Fruit fly (Drosophila melanogaster) whole organism, embryonic: ENCODE measurements around the gene CG44006.

ENCODE experiments used
- Atf-2 ChIP-seq: fragments of 200-800 bp; sonication (Bioruptor generic); optimal IDR thresholded peaks from 2 replicates; lab custom pipeline; 2016; ENCODE audit warnings: missing biosample characterization, missing genetic modification characterization
- B-H2 ChIP-seq: fragments of 200-800 bp; sonication (Bioruptor generic); optimal IDR thresholded peaks from 2 replicates; lab custom pipeline; 2018; ENCODE audit warnings: missing biosample characterization, mild to moderate bottlenecking, missing genetic modification characterization
- CG11696 ChIP-seq: fragments of 200-800 bp; sonication (Bioruptor generic); IDR thresholded peaks from 2 replicates; pipeline ENCODE4 v1.3.6; 2022; ENCODE audit warnings: missing biosample characterization, missing genetic modification characterization
- CG12155 ChIP-seq: fragments of 200-800 bp; sonication (Bioruptor generic); optimal IDR thresholded peaks from 3 replicates; lab custom pipeline; 2016; ENCODE audit warnings: missing biosample characterization, missing genetic modification characterization
- CG13296 ChIP-seq: fragments of 200-800 bp; sonication (Bioruptor generic); optimal IDR thresholded peaks from 3 replicates; lab custom pipeline; 2018; ENCODE audit warnings: missing biosample characterization, mild to moderate bottlenecking, missing genetic modification characterization
- CG15696 ChIP-seq: fragments of 200-800 bp; sonication (Bioruptor generic); optimal IDR thresholded peaks from 2 replicates; lab custom pipeline; 2019; ENCODE audit warnings: missing biosample characterization, mild to moderate bottlenecking, missing genetic modification characterization, moderate library complexity
- CG17186 ChIP-seq: fragments of 200-800 bp; sonication (Bioruptor generic); optimal IDR thresholded peaks from 3 replicates; lab custom pipeline; 2017; ENCODE audit warnings: missing biosample characterization, missing genetic modification reagents, missing genetic modification characterization
- CG17328 ChIP-seq: fragments of 200-800 bp; sonication (Bioruptor generic); IDR thresholded peaks from 2 replicates; pipeline ENCODE4 v1.3.6; 2022; ENCODE audit warnings: missing biosample characterization, missing genetic modification characterization
- CG2712 ChIP-seq: fragments of 200-800 bp; optimal IDR thresholded peaks from 3 replicates; lab custom pipeline; 2019; ENCODE audit warnings: missing biosample characterization, mild to moderate bottlenecking, missing genetic modification characterization, moderate library complexity
- CG31388 ChIP-seq: fragments of 200-800 bp; sonication (Bioruptor generic); optimal IDR thresholded peaks from 2 replicates; lab custom pipeline; 2016; ENCODE audit warnings: missing biosample characterization, missing genetic modification characterization
- CG7556 ChIP-seq: fragments of 200-800 bp; sonication (Bioruptor generic); optimal IDR thresholded peaks from 2 replicates; lab custom pipeline; 2017; ENCODE audit warnings: missing biosample characterization, mild to moderate bottlenecking, missing genetic modification characterization
- CG7928 ChIP-seq: fragments of 200-800 bp; sonication (Bioruptor generic); optimal IDR thresholded peaks from 2 replicates; lab custom pipeline; 2017; ENCODE audit warnings: missing biosample characterization, mild to moderate bottlenecking, missing genetic modification characterization
- CG7963 ChIP-seq: fragments of 200-800 bp; sonication (Bioruptor generic); IDR thresholded peaks from 3 replicates; pipeline ENCODE4 v1.3.6; 2022; ENCODE audit warnings: missing biosample characterization, missing genetic modification characterization; ENCODE audit not compliant: partially characterized antibody
- CG8290 ChIP-seq, 3 experiments: fragments of 200-800 bp; sonication (Bioruptor generic); optimal IDR thresholded peaks; 2 replicates each; lab custom pipeline; 2016 to 2019; ENCODE audit warnings: missing biosample characterization in 3 of 3, missing genetic modification characterization in 3 of 3, mild to moderate bottlenecking in 2 of 3, moderate library complexity in 1 of 3
- CG8359 ChIP-seq: fragments of 200-800 bp; sonication (Bioruptor generic); optimal IDR thresholded peaks from 2 replicates; lab custom pipeline; 2017; ENCODE audit warnings: missing biosample characterization, mild to moderate bottlenecking, missing genetic modification characterization, borderline replicate concordance
- CrebB ChIP-seq: fragments of 200-800 bp; sonication (Bioruptor generic); optimal IDR thresholded peaks from 3 replicates; lab custom pipeline; 2018; ENCODE audit warnings: missing biosample characterization, mild to moderate bottlenecking, missing genetic modification characterization
- D19B ChIP-seq: fragments of 200-800 bp; sonication (Bioruptor generic); optimal IDR thresholded peaks from 2 replicates; lab custom pipeline; 2017; ENCODE audit warnings: missing biosample characterization, mild to moderate bottlenecking, missing genetic modification characterization
- Deaf1 ChIP-seq: fragments of 200-800 bp; optimal IDR thresholded peaks from 3 replicates; lab custom pipeline; 2019; ENCODE audit warnings: missing biosample characterization, mild to moderate bottlenecking, missing genetic modification characterization, moderate library complexity
- Dp ChIP-seq: fragments of 200-800 bp; sonication (Bioruptor generic); optimal IDR thresholded peaks from 2 replicates; lab custom pipeline; 2018; ENCODE audit warnings: missing biosample characterization, mild to moderate bottlenecking, missing genetic modification characterization, moderate library complexity
- Dref ChIP-seq: fragments of 200-800 bp; sonication (Bioruptor generic); IDR thresholded peaks from 2 replicates; pipeline ENCODE4 v1.3.6; 2022; ENCODE audit warnings: missing biosample characterization, missing genetic modification characterization
- Drgx ChIP-seq: fragments of 200-800 bp; sonication (Bioruptor generic); IDR thresholded peaks from 2 replicates; pipeline ENCODE4 v1.3.6; 2022; ENCODE audit warnings: missing biosample characterization, missing genetic modification characterization
- E2f1 ChIP-seq: fragments of 200-800 bp; sonication (Bioruptor generic); IDR thresholded peaks from 2 replicates; pipeline ENCODE4 v1.3.6; 2022; ENCODE audit warnings: missing biosample characterization, missing genetic modification characterization
- Elba2 ChIP-seq: fragments of 200-800 bp; sonication (Bioruptor generic); optimal IDR thresholded peaks from 3 replicates; lab custom pipeline; 2016; ENCODE audit warnings: missing biosample characterization, missing genetic modification characterization
- GATAe ChIP-seq: fragments of 200-800 bp; sonication (Bioruptor generic); conservative IDR thresholded peaks from 2 replicates; pipeline ENCODE4 v1.3.6; 2022; ENCODE audit warnings: missing biosample characterization, missing genetic modification characterization
- HLHmδ ChIP-seq: fragments of 200-800 bp; sonication (Bioruptor generic); optimal IDR thresholded peaks from 2 replicates; lab custom pipeline; 2018; ENCODE audit warnings: missing biosample characterization, mild to moderate bottlenecking, missing genetic modification characterization, moderate library complexity
- HmgD ChIP-seq: fragments of 200-800 bp; sonication (Bioruptor generic); optimal IDR thresholded peaks from 3 replicates; lab custom pipeline; 2016; ENCODE audit warnings: missing biosample characterization, missing genetic modification characterization
- Hr78 ChIP-seq, 2 experiments: fragments of 200-800 bp in 1 of 2; fragments of >200 bp in 1 of 2; sonication (Bioruptor generic) in 1 of 2; optimal IDR thresholded peaks; 2 replicates each; lab custom pipeline; 2017 to 2019; ENCODE audit warnings: missing biosample characterization in 2 of 2, missing genetic modification characterization in 2 of 2, mild to moderate bottlenecking in 1 of 2, moderate library complexity in 1 of 2
- Kr ChIP-seq: fragments of 200-800 bp; sonication (Bioruptor generic); optimal IDR thresholded peaks from 2 replicates; lab custom pipeline; 2017; ENCODE audit warnings: missing biosample characterization, mild to moderate bottlenecking, missing genetic modification characterization
- Lhr ChIP-seq: fragments of 200-800 bp; sonication (Bioruptor generic); optimal IDR thresholded peaks from 3 replicates; lab custom pipeline; 2017; ENCODE audit warnings: mild to moderate bottlenecking, missing biosample characterization, missing genetic modification reagents, missing genetic modification characterization
- Meics ChIP-seq: fragments of 200-800 bp; sonication (Bioruptor generic); optimal IDR thresholded peaks from 2 replicates; lab custom pipeline; 2017; ENCODE audit warnings: missing biosample characterization, mild to moderate bottlenecking, missing genetic modification characterization
- Myb ChIP-seq: fragments of 200-800 bp; sonication (Bioruptor generic); optimal IDR thresholded peaks from 2 replicates; lab custom pipeline; 2016; ENCODE audit warnings: missing biosample characterization, missing genetic modification characterization
- Nf-YB ChIP-seq: fragments of 200-800 bp; sonication (Bioruptor generic); optimal IDR thresholded peaks from 3 replicates; lab custom pipeline; 2019; ENCODE audit warnings: missing biosample characterization, mild to moderate bottlenecking, missing genetic modification characterization, moderate library complexity
- Oaz ChIP-seq: fragments of 200-800 bp; sonication (Bioruptor generic); IDR thresholded peaks from 2 replicates; pipeline ENCODE4 v1.3.6; 2022; ENCODE audit warnings: missing biosample characterization, missing genetic modification characterization
- Sin3A ChIP-seq: fragments of >200 bp; optimal IDR thresholded peaks from 2 replicates; lab custom pipeline; 2018
- TFAM ChIP-seq: fragments of 200-800 bp; sonication (Bioruptor generic); optimal IDR thresholded peaks from 2 replicates; lab custom pipeline; 2017; ENCODE audit warnings: missing biosample characterization, missing genetic modification characterization, inconsistent platforms
- bcd ChIP-seq: fragments of 200-800 bp; sonication (Bioruptor generic); optimal IDR thresholded peaks from 2 replicates; lab custom pipeline; 2017; ENCODE audit warnings: missing biosample characterization, mild to moderate bottlenecking, missing genetic modification characterization
- cas ChIP-seq: fragments of 200-800 bp; sonication (Bioruptor generic); IDR thresholded peaks from 2 replicates; pipeline ENCODE4 v1.3.6; 2022; ENCODE audit warnings: missing biosample characterization, missing genetic modification characterization
- chif ChIP-seq, 2 experiments: fragments of 200-800 bp; sonication (Bioruptor generic); optimal IDR thresholded peaks; 3 replicates each; lab custom pipeline; 2016; ENCODE audit warnings: missing biosample characterization in 2 of 2, missing genetic modification characterization in 2 of 2
- disco-r ChIP-seq: fragments of 200-800 bp; sonication (Bioruptor generic); optimal IDR thresholded peaks from 2 replicates; lab custom pipeline; 2016; ENCODE audit warnings: missing biosample characterization, missing genetic modification characterization
- exex ChIP-seq: fragments of 200-800 bp; sonication (Bioruptor generic); optimal IDR thresholded peaks from 4 replicates; lab custom pipeline; 2018; ENCODE audit warnings: missing biosample characterization, mild to moderate bottlenecking, missing genetic modification characterization, moderate library complexity
- gcm ChIP-seq: fragments of 200-800 bp; sonication (Bioruptor generic); optimal IDR thresholded peaks from 2 replicates; lab custom pipeline; 2019; ENCODE audit warnings: missing biosample characterization, mild to moderate bottlenecking, missing genetic modification characterization, moderate library complexity
- insv ChIP-seq, 2 experiments: fragments of 200-800 bp; sonication (Bioruptor generic); optimal IDR thresholded peaks; 3 replicates each; lab custom pipeline; 2016 to 2018; ENCODE audit warnings: missing biosample characterization in 2 of 2, missing genetic modification characterization in 2 of 2
- jigr1 ChIP-seq: fragments of 200-800 bp; sonication (Bioruptor generic); IDR thresholded peaks from 3 replicates; pipeline ENCODE4 v1.3.6; 2022; ENCODE audit warnings: missing biosample characterization, missing genetic modification characterization
- jing ChIP-seq: fragments of 200-800 bp; sonication (Bioruptor generic); optimal IDR thresholded peaks from 2 replicates; lab custom pipeline; 2018; ENCODE audit warnings: missing biosample characterization, mild to moderate bottlenecking, missing genetic modification characterization
- lbe ChIP-seq: fragments of 200-800 bp; sonication (Bioruptor generic); optimal IDR thresholded peaks from 2 replicates; lab custom pipeline; 2016; ENCODE audit warnings: missing biosample characterization, mild to moderate bottlenecking, missing genetic modification characterization
- mirr ChIP-seq: fragments of 200-800 bp; sonication (Bioruptor generic); optimal IDR thresholded peaks from 3 replicates; lab custom pipeline; 2018; ENCODE audit warnings: missing biosample characterization, mild to moderate bottlenecking, missing genetic modification characterization
- onecut ChIP-seq: fragments of 200-800 bp; sonication (Bioruptor generic); IDR thresholded peaks from 2 replicates; pipeline ENCODE4 v1.3.6; 2022; ENCODE audit warnings: missing biosample characterization, missing genetic modification characterization
- schlank ChIP-seq: fragments of 200-800 bp; sonication (Bioruptor generic); optimal IDR thresholded peaks from 2 replicates; lab custom pipeline; 2018; ENCODE audit warnings: missing biosample characterization, mild to moderate bottlenecking, missing genetic modification characterization
- sob ChIP-seq: fragments of 200-800 bp; sonication (Bioruptor generic); IDR thresholded peaks from 2 replicates; pipeline ENCODE4 v1.3.6; 2022; ENCODE audit warnings: missing biosample characterization, missing genetic modification characterization

The CG44006 gene

dm6 chr3L:18029546-18030300 is 40.2 kb downstream of the CG44006 start (continued):
- TF ChIP-seq jigr1: no peak
- no peak for TF ChIP-seq cas (GFP tag; lab: Robert Waterston, UW)
- peak; percentile 70 for TF ChIP-seq disco-r (GFP tag; lab: Kevin White, UChicago)
- TF ChIP-seq chif (GFP tag; optimal IDR thresholded peaks at IDR 0.05; lab: Kevin White, UChicago): peak; percentile 63 to 66
- no peak for TF ChIP-seq jing (GFP tag; lab: Kevin White, UChicago)
- TF ChIP-seq CG8359 (GFP tag; lab: Kevin White, UChicago): peak; percentile 45
- TF ChIP-seq Atf-2: peak; percentile 23
- peak; percentile 93 for TF ChIP-seq onecut (GFP tag; lab: Robert Waterston, UW)
- peak; percentile 54 for TF ChIP-seq CG2712
- TF ChIP-seq Myb (GFP tag; lab: Kevin White, UChicago): no peak
- peak; percentile 98 for TF ChIP-seq mirr
- peak; percentile 88 for TF ChIP-seq CG7556 (GFP tag; lab: Kevin White, UChicago)
- TF ChIP-seq Lhr (GFP tag; lab: Kevin White, UChicago): peak; percentile 60
- peak; percentile 78 for TF ChIP-seq CG17328 (GFP tag; lab: Robert Waterston, UW)
- no peak for TF ChIP-seq CG7928 (GFP tag; lab: Kevin White, UChicago)
- TF ChIP-seq CG8290 (GFP tag; optimal IDR thresholded peaks at IDR 0.05; lab: Kevin White, UChicago): peak; percentile 75
- TF ChIP-seq CG8290 (tag; optimal IDR thresholded peaks at IDR 0.05; lab: Kevin White, UChicago): peak; percentile 58 to 92
- TF ChIP-seq CG11696 (GFP tag; lab: Robert Waterston, UW): peak; percentile 60
- peak; percentile 85 for TF ChIP-seq Kr
- TF ChIP-seq CrebB: peak; percentile 89
- TF ChIP-seq CG7963 (GFP tag; lab: Robert Waterston, UW): no peak
- TF ChIP-seq Meics (GFP tag; lab: Kevin White, UChicago): peak; percentile 67
- peak; percentile 43; the same call in 1 of the 2 replicates for TF ChIP-seq E2f1 (GFP tag; lab: Robert Waterston, UW)
- TF ChIP-seq CG12155 (GFP tag; lab: Kevin White, UChicago): peak; percentile 33
- peak in 1 of 2 experiments; percentile 35 for TF ChIP-seq Hr78 (GFP tag; optimal IDR thresholded peaks at IDR 0.05; lab: Kevin White, UChicago)
- peak; percentile 61 for TF ChIP-seq schlank (tag; lab: Kevin White, UChicago)
- no peak for TF ChIP-seq Oaz (GFP tag; lab: Robert Waterston, UW)
- peak; percentile 31 for TF ChIP-seq CG17186
- TF ChIP-seq Deaf1 (tag; lab: Kevin White, UChicago): peak; percentile 71
- peak; percentile 84 for TF ChIP-seq CG13296 (GFP tag; lab: Kevin White, UChicago)
- peak; percentile 66; the same call in 1 of the 2 replicates for TF ChIP-seq sob (GFP tag; lab: Robert Waterston, UW)
- no peak for TF ChIP-seq CG31388 (GFP tag; lab: Kevin White, UChicago)
- no peak for TF ChIP-seq D19B
- peak; percentile 63 for TF ChIP-seq bcd (GFP tag; lab: Kevin White, UChicago)
- TF ChIP-seq Dref (GFP tag; lab: Robert Waterston, UW): no peak
- TF ChIP-seq insv (GFP tag; optimal IDR thresholded peaks at IDR 0.05; lab: Kevin White, UChicago): peak in 1 of 2 experiments; percentile 36
- peak; percentile 82 for TF ChIP-seq GATAe
- TF ChIP-seq CG15696: peak; percentile 79
- TF ChIP-seq exex: peak; percentile 60
- peak; percentile 46 for TF ChIP-seq Nf-YB (GFP tag; lab: Kevin White, UChicago)
- TF ChIP-seq B-H2 (GFP tag; lab: Kevin White, UChicago): peak; percentile 48
- TF ChIP-seq Drgx (GFP tag; lab: Robert Waterston, UW): no peak
- TF ChIP-seq Sin3A: no peak
- peak; percentile 35 for TF ChIP-seq TFAM (GFP tag; lab: Kevin White, UChicago)
- peak; percentile 45 for TF ChIP-seq HmgD (GFP tag; lab: Kevin White, UChicago)
- no peak for TF ChIP-seq Elba2 (GFP tag; lab: Kevin White, UChicago)
- TF ChIP-seq lbe: peak; percentile 46
- TF ChIP-seq Dp (GFP tag; lab: Kevin White, UChicago): no peak
- TF ChIP-seq gcm: peak; percentile 66
- TF ChIP-seq HLHmδ (GFP tag; lab: Kevin White, UChicago): peak; percentile 92
